Fruit fly (Drosophila melanogaster) whole organism, embryonic: ENCODE results near the gene CG44838.

ENCODE experiments used
- Ada2b ChIP-seq: fragments of 200-800 bp; sonication (Bioruptor generic); IDR thresholded peaks from 2 replicates; pipeline ENCODE4 v1.3.6; 2022; ENCODE audit warnings: missing biosample characterization, missing genetic modification characterization
- Atf-2 ChIP-seq: fragments of 200-800 bp; sonication (Bioruptor generic); optimal IDR thresholded peaks from 2 replicates; lab custom pipeline; 2016; ENCODE audit warnings: missing biosample characterization, missing genetic modification characterization
- Bdp1 ChIP-seq: fragments of 200-800 bp; sonication (Bioruptor generic); optimal IDR thresholded peaks from 3 replicates; lab custom pipeline; 2016; ENCODE audit warnings: missing biosample characterization, missing genetic modification characterization
- CG10267 ChIP-seq: fragments of 200-800 bp; sonication (Bioruptor generic); optimal IDR thresholded peaks from 2 replicates; lab custom pipeline; 2018; ENCODE audit warnings: missing biosample characterization, mild to moderate bottlenecking, missing genetic modification characterization, moderate library complexity
- CG10431 ChIP-seq: fragments of 200-800 bp; sonication (Bioruptor generic); optimal IDR thresholded peaks from 3 replicates; lab custom pipeline; 2018; ENCODE audit warnings: missing biosample characterization, mild to moderate bottlenecking, missing genetic modification characterization
- CG11696 ChIP-seq: fragments of 200-800 bp; sonication (Bioruptor generic); IDR thresholded peaks from 2 replicates; pipeline ENCODE4 v1.3.6; 2022; ENCODE audit warnings: missing biosample characterization, missing genetic modification characterization
- CG14667 ChIP-seq: fragments of 200-800 bp; sonication (Bioruptor generic); IDR thresholded peaks from 2 replicates; pipeline ENCODE4 v1.3.6; 2022; ENCODE audit warnings: missing biosample characterization, missing genetic modification characterization
- CG17829 ChIP-seq: fragments of 200-800 bp; optimal IDR thresholded peaks from 2 replicates; lab custom pipeline; 2019; ENCODE audit warnings: missing biosample characterization, mild to moderate bottlenecking, missing genetic modification characterization, moderate library complexity
- CG18599 ChIP-seq: fragments of 200-800 bp; sonication (Bioruptor generic); optimal IDR thresholded peaks from 3 replicates; lab custom pipeline; 2017; ENCODE audit warnings: missing biosample characterization, missing genetic modification characterization, mild to moderate bottlenecking, moderate library complexity, missing genetic modification reagents
- CG2129 ChIP-seq: fragments of 200-800 bp; sonication (Bioruptor generic); IDR thresholded peaks from 2 replicates; pipeline ENCODE4 v1.3.6; 2022; ENCODE audit warnings: missing biosample characterization, missing genetic modification characterization; ENCODE audit not compliant: partially characterized antibody
- CG2875 ChIP-seq: fragments of 200-800 bp; sonication (Bioruptor generic); optimal IDR thresholded peaks from 2 replicates; lab custom pipeline; 2017; ENCODE audit warnings: missing biosample characterization, mild to moderate bottlenecking, missing genetic modification characterization, missing genetic modification reagents
- CG30403 ChIP-seq: fragments of 200-800 bp; sonication (Bioruptor generic); optimal IDR thresholded peaks from 3 replicates; lab custom pipeline; 2016; ENCODE audit warnings: missing biosample characterization, missing genetic modification characterization
- CG3065 ChIP-seq: fragments of 200-800 bp; sonication (Bioruptor generic); optimal IDR thresholded peaks from 2 replicates; lab custom pipeline; 2016; ENCODE audit warnings: missing biosample characterization, missing genetic modification characterization
- CG32532 ChIP-seq: fragments of 200-800 bp; sonication (Bioruptor generic); IDR thresholded peaks from 2 replicates; pipeline ENCODE4 v1.3.6; 2022; ENCODE audit warnings: missing biosample characterization, missing genetic modification characterization
- CG3407 ChIP-seq: fragments of 200-800 bp; sonication (Bioruptor generic); optimal IDR thresholded peaks from 2 replicates; lab custom pipeline; 2018; ENCODE audit warnings: missing biosample characterization, mild to moderate bottlenecking, missing genetic modification characterization
- CG4617 ChIP-seq: fragments of 200-800 bp; sonication (Bioruptor generic); optimal IDR thresholded peaks from 3 replicates; lab custom pipeline; 2016; ENCODE audit warnings: missing biosample characterization, missing genetic modification characterization, borderline replicate concordance
- CG7372 ChIP-seq: fragments of 200-800 bp; sonication (Bioruptor generic); IDR thresholded peaks from 2 replicates; pipeline ENCODE4 v1.3.6; 2022; ENCODE audit warnings: missing biosample characterization, missing genetic modification characterization
- CG8290 ChIP-seq, 3 experiments: fragments of 200-800 bp; sonication (Bioruptor generic); optimal IDR thresholded peaks; 2 replicates each; lab custom pipeline; 2016 to 2019; ENCODE audit warnings: missing biosample characterization in 3 of 3, missing genetic modification characterization in 3 of 3, mild to moderate bottlenecking in 2 of 3, moderate library complexity in 1 of 3
- CG8944 ChIP-seq: fragments of 200-800 bp; sonication (Bioruptor generic); optimal IDR thresholded peaks from 3 replicates; lab custom pipeline; 2016; ENCODE audit warnings: missing biosample characterization, missing genetic modification characterization
- CG9609 ChIP-seq: fragments of 200-800 bp; sonication (Bioruptor generic); optimal IDR thresholded peaks from 3 replicates; lab custom pipeline; 2016; ENCODE audit warnings: missing biosample characterization, missing genetic modification characterization
- CG9797 ChIP-seq: fragments of 200-800 bp; sonication (Bioruptor generic); optimal IDR thresholded peaks from 3 replicates; lab custom pipeline; 2018; ENCODE audit warnings: missing biosample characterization, mild to moderate bottlenecking, missing genetic modification characterization
- Doc2 ChIP-seq: fragments of 200-800 bp; sonication (Bioruptor generic); IDR thresholded peaks from 2 replicates; pipeline ENCODE4 v1.3.6; 2022; ENCODE audit warnings: missing biosample characterization, missing genetic modification characterization
- Dref ChIP-seq: fragments of 200-800 bp; sonication (Bioruptor generic); IDR thresholded peaks from 2 replicates; pipeline ENCODE4 v1.3.6; 2022; ENCODE audit warnings: missing biosample characterization, missing genetic modification characterization
- HHEX ChIP-seq: fragments of 200-800 bp; sonication (Bioruptor generic); optimal IDR thresholded peaks from 3 replicates; lab custom pipeline; 2017; ENCODE audit warnings: missing biosample characterization, mild to moderate bottlenecking, missing genetic modification characterization, missing genetic modification reagents
- Meics ChIP-seq: fragments of 200-800 bp; sonication (Bioruptor generic); optimal IDR thresholded peaks from 2 replicates; lab custom pipeline; 2017; ENCODE audit warnings: missing biosample characterization, mild to moderate bottlenecking, missing genetic modification characterization
- NC2α ChIP-seq: fragments of 200-800 bp; sonication (Bioruptor generic); optimal IDR thresholded peaks from 2 replicates; lab custom pipeline; 2016; ENCODE audit warnings: missing biosample characterization, missing genetic modification characterization
- Xrp1 ChIP-seq: fragments of 200-800 bp; sonication (Bioruptor generic); IDR thresholded peaks from 2 replicates; pipeline ENCODE4 v1.3.6; 2022; ENCODE audit warnings: missing biosample characterization, missing genetic modification characterization
- YL-1 ChIP-seq: fragments of 200-800 bp; sonication (Bioruptor generic); optimal IDR thresholded peaks from 3 replicates; lab custom pipeline; 2017; ENCODE audit warnings: missing biosample characterization, mild to moderate bottlenecking, missing genetic modification characterization
- ato ChIP-seq: fragments of 200-800 bp; sonication (Bioruptor generic); IDR thresholded peaks from 2 replicates; pipeline ENCODE4 v1.3.6; 2022; ENCODE audit warnings: missing biosample characterization, missing genetic modification characterization; ENCODE audit not compliant: partially characterized antibody
- az2 ChIP-seq: fragments of 200-800 bp; sonication (Bioruptor generic); optimal IDR thresholded peaks from 3 replicates; lab custom pipeline; 2016; ENCODE audit warnings: missing biosample characterization, missing genetic modification characterization
- croc ChIP-seq: fragments of 200-800 bp; sonication (Bioruptor generic); conservative IDR thresholded peaks from 3 replicates; pipeline ENCODE4 v1.3.6; 2022; ENCODE audit warnings: missing biosample characterization, missing genetic modification characterization
- dmrt11E ChIP-seq: fragments of 200-800 bp; sonication (Bioruptor generic); optimal IDR thresholded peaks from 3 replicates; lab custom pipeline; 2018; ENCODE audit warnings: missing biosample characterization, mild to moderate bottlenecking, missing genetic modification characterization, moderate library complexity
- fd102C ChIP-seq: fragments of 200-800 bp; sonication (Bioruptor generic); optimal IDR thresholded peaks from 2 replicates; lab custom pipeline; 2018; ENCODE audit warnings: missing biosample characterization, mild to moderate bottlenecking, missing genetic modification characterization, moderate library complexity
- gem ChIP-seq: fragments of 200-800 bp; sonication (Bioruptor generic); optimal IDR thresholded peaks from 2 replicates; lab custom pipeline; 2019; ENCODE audit warnings: missing biosample characterization, mild to moderate bottlenecking, missing genetic modification characterization, moderate library complexity
- lola ChIP-seq, 3 experiments: fragments of >200 bp in 2 of 3; fragments of 200-800 bp in 1 of 3; sonication (Bioruptor generic) in 1 of 3; optimal IDR thresholded peaks; 2 replicates each; lab custom pipeline; 2017 to 2019; ENCODE audit warnings: missing biosample characterization in 3 of 3, missing genetic modification characterization in 3 of 3, mild to moderate bottlenecking in 1 of 3, moderate library complexity in 1 of 3
- p53 ChIP-seq: fragments of 200-800 bp; sonication (Bioruptor generic); optimal IDR thresholded peaks from 2 replicates; lab custom pipeline; 2016; ENCODE audit warnings: missing biosample characterization, missing genetic modification characterization
- pan ChIP-seq, 4 experiments: fragments of >200 bp in 3 of 4; fragments of 200-800 bp in 1 of 4; sonication (Bioruptor generic) in 1 of 4; optimal IDR thresholded peaks in 3 of 4; IDR thresholded peaks in 1 of 4; 2 replicates each; pipeline versions ENCODE4 v1.3.6 to Lab custom; 2017 to 2022; ENCODE audit warnings: missing biosample characterization in 2 of 4, missing genetic modification characterization in 2 of 4, mixed read lengths in 1 of 4
- phol ChIP-seq: fragments of 200-800 bp; sonication (Bioruptor generic); optimal IDR thresholded peaks from 3 replicates; lab custom pipeline; 2018; ENCODE audit warnings: missing biosample characterization, mild to moderate bottlenecking, missing genetic modification characterization, moderate library complexity
- pita ChIP-seq: fragments of 200-800 bp; sonication (Bioruptor generic); optimal IDR thresholded peaks from 2 replicates; lab custom pipeline; 2017; ENCODE audit warnings: missing biosample characterization, mild to moderate bottlenecking, missing genetic modification characterization
- pzg ChIP-seq: fragments of 200-800 bp; sonication (Bioruptor generic); optimal IDR thresholded peaks from 3 replicates; lab custom pipeline; 2018; ENCODE audit warnings: missing biosample characterization, mild to moderate bottlenecking, missing genetic modification characterization, moderate library complexity
- sd ChIP-seq: fragments of 200-800 bp; sonication (Bioruptor generic); optimal IDR thresholded peaks from 3 replicates; lab custom pipeline; 2018; ENCODE audit warnings: missing biosample characterization, mild to moderate bottlenecking, missing genetic modification characterization, moderate library complexity
- sob ChIP-seq: fragments of 200-800 bp; sonication (Bioruptor generic); IDR thresholded peaks from 2 replicates; pipeline ENCODE4 v1.3.6; 2022; ENCODE audit warnings: missing biosample characterization, missing genetic modification characterization
- stwl ChIP-seq: fragments of 200-800 bp; sonication (Bioruptor generic); optimal IDR thresholded peaks from 3 replicates; lab custom pipeline; 2018; ENCODE audit warnings: missing biosample characterization, mild to moderate bottlenecking, missing genetic modification characterization, moderate library complexity
- ttk ChIP-seq: fragments of 200-800 bp; sonication (Bioruptor generic); IDR thresholded peaks from 2 replicates; pipeline ENCODE4 v2.1.2; 2022; ENCODE audit warnings: missing biosample characterization, missing genetic modification characterization
- unc-4 ChIP-seq: fragments of 200-800 bp; sonication (Bioruptor generic); IDR thresholded peaks from 2 replicates; pipeline ENCODE4 v1.3.6; 2022; ENCODE audit warnings: missing biosample characterization, missing genetic modification characterization; ENCODE audit not compliant: partially characterized antibody
- vfl ChIP-seq: fragments of 200-800 bp; sonication (Bioruptor generic); optimal IDR thresholded peaks from 2 replicates; lab custom pipeline; 2016; ENCODE audit warnings: missing biosample characterization, missing genetic modification characterization
- zfh2 ChIP-seq: fragments of 200-800 bp; sonication (Bioruptor generic); optimal IDR thresholded peaks from 2 replicates; lab custom pipeline; 2016; ENCODE audit warnings: missing biosample characterization, missing genetic modification characterization

CG44838 gene

DNA sequence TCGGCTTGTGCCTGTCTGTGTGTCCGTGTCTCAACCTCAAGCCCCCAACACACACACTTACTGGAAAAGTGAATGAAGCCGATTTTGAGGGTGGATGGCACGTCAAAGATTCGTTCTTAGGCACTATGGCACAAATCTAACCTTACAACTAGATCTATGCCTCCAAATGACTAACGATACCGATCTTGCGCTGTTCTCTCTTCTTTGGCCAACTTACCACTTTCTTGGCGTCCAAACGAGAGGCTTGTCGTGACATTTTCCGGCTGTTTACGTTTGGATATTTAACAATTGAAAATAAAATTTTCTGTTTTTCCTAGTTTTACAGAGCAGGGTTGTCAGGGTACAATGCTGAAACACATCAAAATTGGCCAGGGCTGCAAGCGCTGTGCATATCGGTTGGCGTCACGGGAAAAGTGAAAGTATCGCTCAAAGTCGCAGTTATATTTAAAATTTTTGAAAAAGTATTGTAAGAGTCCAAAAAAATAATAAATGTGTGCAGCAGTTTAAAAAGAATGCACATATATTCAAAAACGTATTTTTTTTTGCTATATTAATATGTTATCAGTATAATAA lies 18.9 kb upstream of the CG44838 start, which contains the start of the genes Bet3 and Nf-YA (continued):
- TF ChIP-seq CG8290 (GFP tag; optimal IDR thresholded peaks at IDR 0.05; lab: Kevin White, UChicago) = peak; percentile 80
- peak in 1 of 2 experiments; percentile 73 for TF ChIP-seq CG8290 (tag; optimal IDR thresholded peaks at IDR 0.05; lab: Kevin White, UChicago)
- TF ChIP-seq CG17829 = peak; percentile 52
- peak; percentile 38 for TF ChIP-seq sd (tag; lab: Kevin White, UChicago)
- peak; percentile 55 for TF ChIP-seq CG9609 (GFP tag; lab: Kevin White, UChicago)
- TF ChIP-seq CG10267 (tag; lab: Kevin White, UChicago) = peak; percentile 56
- no peak; the same call in 2 of the 3 replicates for TF ChIP-seq croc (GFP tag; lab: Robert Waterston, UW)
- TF ChIP-seq CG3407 = no peak
- TF ChIP-seq stwl (tag; lab: Kevin White, UChicago) = peak; percentile 77
- TF ChIP-seq dmrt11E = peak; percentile 35
- peak; percentile 49 for TF ChIP-seq Meics (GFP tag; lab: Kevin White, UChicago)
- no peak for TF ChIP-seq Atf-2
- peak; percentile 44 for TF ChIP-seq az2 (GFP tag; lab: Kevin White, UChicago)
- peak; percentile 14 for TF ChIP-seq vfl (GFP tag; lab: Kevin White, UChicago)
- TF ChIP-seq CG2875 (GFP tag; lab: Kevin White, UChicago) = no peak
- TF ChIP-seq ato = peak; percentile 20; the same call in 1 of the 2 replicates
- TF ChIP-seq pita = peak; percentile 37
- TF ChIP-seq unc-4 (GFP tag; lab: Robert Waterston, UW) = peak; percentile 86
- no peak for TF ChIP-seq pan (optimal IDR thresholded peaks at IDR 0.05; lab: Kevin White, UChicago)
- TF ChIP-seq pan (GFP tag; optimal IDR thresholded peaks at IDR 0.05 in 1 of 2, IDR thresholded peaks at IDR 0.05 in 1 of 2) = no peak
- peak; percentile 90 for TF ChIP-seq CG4617 (GFP tag; lab: Kevin White, UChicago)
- peak; percentile 62 for TF ChIP-seq sob (GFP tag; lab: Robert Waterston, UW)
- TF ChIP-seq ttk (GFP tag; lab: Robert Waterston, UW) = peak; percentile 38; the same call in 1 of the 2 replicates
- peak; percentile 72 for TF ChIP-seq CG32532 (GFP tag; lab: Robert Waterston, UW)
- TF ChIP-seq HHEX = peak; percentile 12
- peak; percentile 11 for TF ChIP-seq fd102C (GFP tag; lab: Kevin White, UChicago)
- TF ChIP-seq phol (tag; lab: Kevin White, UChicago) = peak; percentile 61
- peak; percentile 47; the same call in 1 of the 2 replicates for TF ChIP-seq Ada2b (GFP tag; lab: Robert Waterston, UW)
- peak; percentile 60; the same call in 1 of the 2 replicates for TF ChIP-seq CG7372 (GFP tag; lab: Robert Waterston, UW)
- peak; percentile 0 for TF ChIP-seq Bdp1 (GFP tag; lab: Kevin White, UChicago)
- TF ChIP-seq YL-1 (GFP tag; lab: Kevin White, UChicago) = peak; percentile 80
- TF ChIP-seq CG8944 = peak; percentile 69
- TF ChIP-seq CG10431 (GFP tag; lab: Kevin White, UChicago) = peak; percentile 8
- TF ChIP-seq Doc2 = no peak
- TF ChIP-seq CG11696 (GFP tag; lab: Robert Waterston, UW) = peak; percentile 40; the same call in 1 of the 2 replicates
- peak in 1 of 3 experiments; percentile 9 for TF ChIP-seq lola (GFP tag; optimal IDR thresholded peaks at IDR 0.05; lab: Kevin White, UChicago)
- peak; percentile 73 for TF ChIP-seq CG2129 (GFP tag; lab: Robert Waterston, UW)
- peak; percentile 51 for TF ChIP-seq gem (tag; lab: Kevin White, UChicago)
- peak; percentile 51 for TF ChIP-seq zfh2 (GFP tag; lab: Kevin White, UChicago)
- TF ChIP-seq p53 (GFP tag; lab: Kevin White, UChicago) = peak; percentile 21
- no peak; the same call in 1 of the 2 replicates for TF ChIP-seq CG14667 (GFP tag; lab: Robert Waterston, UW)
- peak; percentile 53 for TF ChIP-seq CG9797 (GFP tag; lab: Kevin White, UChicago)
- TF ChIP-seq CG30403 = peak; percentile 74
- peak; percentile 37; the same call in 1 of the 2 replicates for TF ChIP-seq Xrp1
- TF ChIP-seq pzg (GFP tag; lab: Kevin White, UChicago) = peak; percentile 79
- peak; percentile 29 for TF ChIP-seq CG18599
- no peak for TF ChIP-seq NC2α (GFP tag; lab: Kevin White, UChicago)
- TF ChIP-seq CG3065 (GFP tag; lab: Kevin White, UChicago) = peak; percentile 3
- TF ChIP-seq Dref (GFP tag; lab: Robert Waterston, UW) = peak; percentile 68
